Worm (Caenorhabditis elegans): ENCODE data around the gene B0280.2.

ce11 chrIII:7107965-7108364 is 16.5 kb upstream of the B0280.2 start, which contains the start of gene odd-1:
- peak; percentile 59 for TF ChIP-seq pqm-1 (tag; optimal IDR thresholded peaks at IDR 0.05)
- TF ChIP-seq unc-62 (GFP tag; optimal IDR thresholded peaks at IDR 0.05) = no peak
- TF ChIP-seq nhr-25 (tag; optimal IDR thresholded peaks at IDR 0.05) = no peak
- no peak for TF ChIP-seq snpc-4 (tag; optimal IDR thresholded peaks at IDR 0.05)
- TF ChIP-seq nhr-28 (tag; optimal IDR thresholded peaks at IDR 0.05) = no peak
- TF ChIP-seq unc-39 (tag; optimal IDR thresholded peaks at IDR 0.05) = no peak
- no peak for TF ChIP-seq ama-1 (optimal IDR thresholded peaks at IDR 0.05)
- no peak for TF ChIP-seq jun-1 (tag; optimal IDR thresholded peaks at IDR 0.05)

Measured in whole organism, L3 larva.